Worm (Caenorhabditis elegans): ENCODE data around the gene nas-4.

ce11 chrIII:6418254-6418653 lies 2.8 kb upstream of the nas-4 start:
- TF ChIP-seq lin-39 (tag; optimal IDR thresholded peaks at IDR 0.05) (no peak), elt-3 (tag; optimal IDR thresholded peaks at IDR 0.05) (no peak), egl-27 (tag; optimal IDR thresholded peaks at IDR 0.05) (no peak), nhr-28 (tag; optimal IDR thresholded peaks at IDR 0.05) (no peak), nhr-11 (tag; optimal IDR thresholded peaks at IDR 0.05) (no peak), tbx-2 (tag; optimal IDR thresholded peaks at IDR 0.05) (no peak), nhr-67 (tag; optimal IDR thresholded peaks at IDR 0.05) (no peak), unc-39 (tag; optimal IDR thresholded peaks at IDR 0.05) (no peak), jun-1 (tag; optimal IDR thresholded peaks at IDR 0.05) (no peak), ztf-11 (tag; optimal IDR thresholded peaks at IDR 0.05) (no peak)
